Worm (Caenorhabditis elegans) whole organism, mixed stage, embryonic: Measurements from ENCODE around the gene srh-55.

Experiments used
- M03D4.4 ChIP-seq: sonication (generic microtip); optimal IDR thresholded peaks from 2 replicates; lab custom pipeline; 2017; ENCODE audit warnings: mild to moderate bottlenecking, missing genetic modification characterization, missing compliant biosample characterization
- bed-3 ChIP-seq: fragments of 200-800 bp; sonication (Bioruptor generic); optimal IDR thresholded peaks from 3 replicates; lab custom pipeline; 2018; ENCODE audit warnings: mild to moderate bottlenecking, missing genetic modification characterization, moderate library complexity, missing compliant biosample characterization
- blmp-1 ChIP-seq: fragments of 150-350 bp; optimal IDR thresholded peaks from 2 replicates; lab custom pipeline; 2014; ENCODE audit warnings: missing biosample characterization, missing genetic modification characterization
- ceh-39 ChIP-seq: fragments of 150-350 bp; optimal IDR thresholded peaks from 2 replicates; lab custom pipeline; 2014; ENCODE audit warnings: missing biosample characterization, missing genetic modification characterization
- ceh-43 ChIP-seq: fragments of 200-800 bp; sonication (Bioruptor generic); optimal IDR thresholded peaks from 2 replicates; lab custom pipeline; 2018; ENCODE audit warnings: mild to moderate bottlenecking, missing genetic modification characterization, moderate library complexity, missing compliant biosample characterization
- ceh-83 ChIP-seq: fragments of 200-800 bp; sonication (Bioruptor generic); optimal IDR thresholded peaks from 2 replicates; lab custom pipeline; 2018; ENCODE audit warnings: mild to moderate bottlenecking, missing genetic modification characterization, missing compliant biosample characterization
- ces-1 ChIP-seq: fragments of 150-350 bp; optimal IDR thresholded peaks from 2 replicates; lab custom pipeline; 2014; ENCODE audit warnings: missing biosample characterization, missing genetic modification reagents, missing genetic modification characterization
- cnd-1 ChIP-seq: fragments of 200-800 bp; sonication (Bioruptor generic); optimal IDR thresholded peaks from 2 replicates; lab custom pipeline; 2018; ENCODE audit warnings: mild to moderate bottlenecking, missing genetic modification characterization, missing compliant biosample characterization
- drap-1 ChIP-seq: fragments of 200-800 bp; sonication (Bioruptor generic); optimal IDR thresholded peaks from 3 replicates; lab custom pipeline; 2018; ENCODE audit warnings: mild to moderate bottlenecking, missing genetic modification characterization, missing compliant biosample characterization
- elt-1 ChIP-seq: sonication (generic microtip); optimal IDR thresholded peaks from 2 replicates; lab custom pipeline; 2017; ENCODE audit warnings: missing genetic modification characterization, mild to moderate bottlenecking, missing compliant biosample characterization, antibody characterized with exemption, moderate library complexity, borderline replicate concordance; ENCODE audit not compliant: insufficient read depth
- elt-3 ChIP-seq: fragments of 150-350 bp; optimal IDR thresholded peaks from 2 replicates; lab custom pipeline; 2014; ENCODE audit warnings: missing biosample characterization, missing genetic modification characterization
- ham-2 ChIP-seq: fragments of 200-800 bp; sonication (Bioruptor generic); optimal IDR thresholded peaks from 2 replicates; lab custom pipeline; 2018; ENCODE audit warnings: mild to moderate bottlenecking, missing genetic modification characterization, missing compliant biosample characterization
- hlh-1 ChIP-seq: fragments of 150-350 bp; optimal IDR thresholded peaks from 2 replicates; lab custom pipeline; 2014; ENCODE audit warnings: missing biosample characterization, missing genetic modification reagents, missing genetic modification characterization
- lin-13 ChIP-seq: fragments of 150-350 bp; optimal IDR thresholded peaks from 2 replicates; lab custom pipeline; 2014; ENCODE audit warnings: missing biosample characterization, missing genetic modification characterization
- mab-5 ChIP-seq: fragments of 150-350 bp; optimal IDR thresholded peaks from 2 replicates; lab custom pipeline; 2014; ENCODE audit warnings: missing biosample characterization, missing genetic modification characterization
- mls-2 ChIP-seq: sonication (generic microtip); optimal IDR thresholded peaks from 2 replicates; lab custom pipeline; 2016; ENCODE audit warnings: mild to moderate bottlenecking, missing genetic modification characterization, moderate library complexity, missing compliant biosample characterization
- nhr-12 ChIP-seq: fragments of 150-350 bp; optimal IDR thresholded peaks from 2 replicates; lab custom pipeline; 2014; ENCODE audit warnings: missing biosample characterization, missing genetic modification characterization
- nhr-2 ChIP-seq: fragments of 150-350 bp; optimal IDR thresholded peaks from 2 replicates; lab custom pipeline; 2014; ENCODE audit warnings: missing biosample characterization, missing genetic modification characterization
- nhr-237 ChIP-seq: fragments of 150-350 bp; optimal IDR thresholded peaks from 2 replicates; lab custom pipeline; 2014; ENCODE audit warnings: missing biosample characterization, missing genetic modification characterization
- nhr-28 ChIP-seq: fragments of 150-350 bp; optimal IDR thresholded peaks from 2 replicates; lab custom pipeline; 2014; ENCODE audit warnings: missing biosample characterization, missing genetic modification characterization
- nhr-76 ChIP-seq: sonication (generic microtip); optimal IDR thresholded peaks from 2 replicates; lab custom pipeline; 2017; ENCODE audit warnings: missing biosample characterization, missing genetic modification characterization
- pha-4 ChIP-seq: fragments of 150-350 bp; optimal IDR thresholded peaks from 2 replicates; lab custom pipeline; 2018; ENCODE audit warnings: missing biosample characterization, missing genetic modification reagents, missing genetic modification characterization
- sem-2 ChIP-seq: fragments of 200-800 bp; sonication (Bioruptor generic); optimal IDR thresholded peaks from 2 replicates; lab custom pipeline; 2018; ENCODE audit warnings: mild to moderate bottlenecking, missing genetic modification characterization, missing compliant biosample characterization
- snpc-4 ChIP-seq: fragments of 150-350 bp; optimal IDR thresholded peaks from 2 replicates; lab custom pipeline; 2014; ENCODE audit warnings: missing biosample characterization, missing genetic modification characterization
- sptf-1 ChIP-seq: sonication (generic microtip); optimal IDR thresholded peaks from 2 replicates; lab custom pipeline; 2017; ENCODE audit warnings: mild to moderate bottlenecking, missing genetic modification characterization, moderate library complexity, missing compliant biosample characterization
- tbx-8 ChIP-seq: fragments of 200-800 bp; sonication (Bioruptor generic); optimal IDR thresholded peaks from 2 replicates; lab custom pipeline; 2018; ENCODE audit warnings: mild to moderate bottlenecking, missing genetic modification characterization, moderate library complexity, missing compliant biosample characterization
- unc-120 ChIP-seq: sonication (generic microtip); optimal IDR thresholded peaks from 2 replicates; lab custom pipeline; 2017; ENCODE audit warnings: missing genetic modification characterization, missing compliant biosample characterization; ENCODE audit not compliant: poor library complexity, severe bottlenecking
- unc-39 ChIP-seq: fragments of 150-350 bp; optimal IDR thresholded peaks from 2 replicates; lab custom pipeline; 2014; ENCODE audit warnings: missing biosample characterization, missing genetic modification characterization
- unc-62 ChIP-seq: fragments of 150-350 bp; optimal IDR thresholded peaks from 2 replicates; lab custom pipeline; 2014; ENCODE audit warnings: missing biosample characterization, missing genetic modification reagents, missing genetic modification characterization
- zip-8 ChIP-seq: fragments of 150-350 bp; optimal IDR thresholded peaks from 2 replicates; lab custom pipeline; 2014; ENCODE audit warnings: missing biosample characterization, missing genetic modification characterization
- ztf-11 ChIP-seq: fragments of 150-350 bp; optimal IDR thresholded peaks from 2 replicates; lab custom pipeline; 2014; ENCODE audit warnings: missing biosample characterization, missing genetic modification characterization

srh-55 gene

ce11 chrV:15162697-15163096, 9.3 kb downstream of the srh-55 start, which contains the start of gene srz-11:
TSS of gene srz-11 (plus strand) at chrV:15163082.
- no peak for TF ChIP-seq nhr-28
- TF ChIP-seq tbx-8 (GFP tag; lab: Kevin White, UChicago), result no peak
- no peak for TF ChIP-seq bed-3 (GFP tag; lab: Kevin White, UChicago)
- no peak for TF ChIP-seq snpc-4 (tag; lab: Kevin White, UChicago)
- no peak for TF ChIP-seq ham-2
- no peak for TF ChIP-seq ceh-83 (GFP tag; lab: Kevin White, UChicago)
- TF ChIP-seq elt-3 (tag; lab: Kevin White, UChicago), result no peak
- no peak for TF ChIP-seq nhr-76 (tag; lab: Kevin White, UChicago)
- TF ChIP-seq unc-120, result no peak
- no peak for TF ChIP-seq ces-1 (GFP tag; lab: Kevin White, UChicago)
- no peak for TF ChIP-seq mab-5 (tag; lab: Kevin White, UChicago)
- no peak for TF ChIP-seq ceh-43 (GFP tag; lab: Kevin White, UChicago)
- no peak for TF ChIP-seq drap-1 (GFP tag; lab: Kevin White, UChicago)
- TF ChIP-seq zip-8, result no peak
- TF ChIP-seq nhr-2 (tag; lab: Kevin White, UChicago), result no peak

- no peak for TF ChIP-seq ztf-11
- no peak for TF ChIP-seq bed-3 (GFP tag; lab: Kevin White, UChicago)
- TF ChIP-seq hlh-1, result no peak
- TF ChIP-seq snpc-4 (tag; lab: Kevin White, UChicago), result no peak
- no peak for TF ChIP-seq lin-13 (tag; lab: Kevin White, UChicago)
- no peak for TF ChIP-seq elt-3 (tag; lab: Kevin White, UChicago)
- TF ChIP-seq nhr-28, result no peak
- TF ChIP-seq ceh-43 (GFP tag; lab: Kevin White, UChicago), result no peak
Observed at ce11 chrV:15175459-15175858, 22.1 kb downstream of the srh-55 start, which contains the start of gene clec-47. TSS of gene clec-47 (plus strand) at chrV:15175759.

- TF ChIP-seq hlh-1 (no peak), ceh-83 (GFP tag; lab: Kevin White, UChicago) (no peak), ztf-11 (no peak), unc-62 (GFP tag; lab: Kevin White, UChicago) (no peak), ceh-39 (no peak), nhr-28 (no peak), blmp-1 (tag; lab: Kevin White, UChicago) (no peak), sptf-1 (tag; lab: Kevin White, UChicago) (no peak), elt-3 (tag; lab: Kevin White, UChicago) (no peak), lin-13 (tag; lab: Kevin White, UChicago) (no peak), tbx-8 (GFP tag; lab: Kevin White, UChicago) (no peak), mab-5 (tag; lab: Kevin White, UChicago) (no peak), ham-2 (no peak), sem-2 (no peak), nhr-12 (no peak)
Observed at ce11 chrV:15179757-15180156, 26.4 kb downstream of the srh-55 start, which contains the start of gene T09F5.10. TSS of gene T09F5.10 (plus strand) at chrV:15180057.

- TF ChIP-seq tbx-8 (GFP tag; lab: Kevin White, UChicago) (no peak), pha-4 (no peak), zip-8 (no peak), nhr-12 (no peak), ztf-11 (no peak), nhr-28 (no peak), mls-2 (tag; lab: Kevin White, UChicago) (no peak), snpc-4 (tag; lab: Kevin White, UChicago) (no peak), M03D4.4 (tag; lab: Kevin White, UChicago) (no peak), cnd-1 (tag; lab: Kevin White, UChicago) (no peak), unc-39 (no peak)
- TF ChIP-seq, all 35 proteins: peak for 0
Observed at ce11 chrV:15181899-15182298, 28.5 kb downstream of the srh-55 start.

- TF ChIP-seq nhr-237 (tag; lab: Kevin White, UChicago) (no peak), ces-1 (GFP tag; lab: Kevin White, UChicago) (no peak), lin-13 (tag; lab: Kevin White, UChicago) (no peak), mab-5 (tag; lab: Kevin White, UChicago) (no peak), M03D4.4 (tag; lab: Kevin White, UChicago) (no peak), hlh-1 (no peak), elt-1 (tag; lab: Kevin White, UChicago) (no peak), tbx-8 (GFP tag; lab: Kevin White, UChicago) (no peak), snpc-4 (tag; lab: Kevin White, UChicago) (no peak)
- TF ChIP-seq, all 35 proteins: peak for 0
Observed at ce11 chrV:15182407-15182806, 29.0 kb downstream of the srh-55 start, which contains the start of gene fbxa-84. TSS of gene fbxa-84 (plus strand) at chrV:15182440.
